Fruit fly (Drosophila melanogaster): ENCODE measurements around the gene CG10077.

The CG10077 gene

DNA sequence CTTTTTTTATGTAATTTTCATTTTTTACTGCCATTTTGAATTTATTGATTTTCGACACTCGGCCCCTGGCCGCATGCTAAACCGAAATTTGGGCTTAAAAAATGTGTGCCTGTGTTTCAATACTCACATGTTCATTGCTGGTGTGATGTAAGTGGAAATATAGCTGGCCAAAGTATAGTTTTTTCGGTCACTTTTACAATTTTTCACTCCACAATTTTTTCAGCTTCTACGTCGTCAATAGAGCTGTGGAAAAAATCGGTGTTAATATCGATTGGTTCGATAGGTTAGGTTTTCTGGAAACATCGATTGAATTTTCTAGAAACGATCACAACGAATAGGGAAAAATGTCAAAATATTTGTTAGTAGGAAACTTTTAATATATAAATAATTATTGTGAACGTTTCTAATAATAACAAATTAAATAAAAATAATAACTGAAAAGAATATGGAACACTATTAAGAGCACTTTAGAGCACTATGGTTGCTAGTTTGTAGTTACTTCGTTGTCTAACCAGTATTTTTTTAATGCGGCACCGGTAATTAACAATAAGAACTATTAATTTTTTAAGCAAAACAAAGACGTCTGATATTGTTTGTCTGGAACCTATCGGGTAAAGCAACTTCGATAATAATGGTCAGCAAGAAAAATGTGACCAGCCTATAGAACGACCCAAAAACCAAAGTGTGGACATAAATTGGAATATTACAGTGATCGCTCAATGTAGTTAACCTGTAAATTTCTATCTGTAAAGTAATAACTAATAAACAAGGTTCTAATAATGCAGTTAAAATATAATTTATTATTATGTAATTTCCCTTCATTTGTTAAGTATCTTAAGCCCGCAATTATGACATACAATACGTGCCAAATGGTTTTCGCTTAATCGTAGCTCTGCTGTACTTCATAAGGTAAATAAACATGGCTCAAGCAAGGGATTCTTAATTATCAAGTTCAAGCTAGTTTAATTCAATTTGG is at the start of gene CG10077, which contains the start of gene CG9948:
CG10077 (minus strand) TSS at position 651 of the 976 bp plus-strand sequence.
CG9948 (plus strand) TSS at position 738 of the 976 bp plus-strand sequence.
- TF ChIP-seq Atf-2 (GFP tag; optimal IDR thresholded peaks at IDR 0.05), result peak; percentile 64
- peak; percentile 67 for TF ChIP-seq ems (GFP tag; optimal IDR thresholded peaks at IDR 0.05)
- peak; percentile 100 for TF ChIP-seq grau (tag; optimal IDR thresholded peaks at IDR 0.05)
- peak; percentile 80 for TF ChIP-seq Sry-δ (GFP tag; optimal IDR thresholded peaks at IDR 0.05)
- peak; percentile 87 for TF ChIP-seq Ssrp (tag; optimal IDR thresholded peaks at IDR 0.05)
- TF ChIP-seq CG11695 (GFP tag; IDR thresholded peaks at IDR 0.05), result peak; percentile 85
- peak; percentile 31 for TF ChIP-seq Myb (GFP tag; optimal IDR thresholded peaks at IDR 0.05)
- no peak for TF ChIP-seq CG3163 (GFP tag; optimal IDR thresholded peaks at IDR 0.05)
- peak; percentile 81 for TF ChIP-seq CG32772 (GFP tag; IDR thresholded peaks at IDR 0.05)
- peak; percentile 75 for TF ChIP-seq CG6765 (GFP tag; optimal IDR thresholded peaks at IDR 0.05)
- TF ChIP-seq CG12942 (GFP tag; optimal IDR thresholded peaks at IDR 0.05), result peak; percentile 66
- TF ChIP-seq tin (GFP tag; optimal IDR thresholded peaks at IDR 0.05), result peak; percentile 88
- peak; percentile 68 for TF ChIP-seq mam (GFP tag; optimal IDR thresholded peaks at IDR 0.05)
- TF ChIP-seq cas (GFP tag; IDR thresholded peaks at IDR 0.05), result no peak
- peak; percentile 91 for TF ChIP-seq Xbp1 (GFP tag; optimal IDR thresholded peaks at IDR 0.05)
- no peak for TF ChIP-seq CG1832 (GFP tag; optimal IDR thresholded peaks at IDR 0.05)
- peak; percentile 82 for TF ChIP-seq Gug (GFP tag; IDR thresholded peaks at IDR 0.05)
- TF ChIP-seq Pdp1 (GFP tag; optimal IDR thresholded peaks at IDR 0.05), result peak; percentile 75 to 76
- peak; percentile 85 for TF ChIP-seq Hand (GFP tag; optimal IDR thresholded peaks at IDR 0.05)
- peak; percentile 88 for TF ChIP-seq E2f1 (GFP tag; IDR thresholded peaks at IDR 0.05)
- peak; percentile 94 for TF ChIP-seq CG12769 (tag; optimal IDR thresholded peaks at IDR 0.05)
- TF ChIP-seq CG34376 (GFP tag; optimal IDR thresholded peaks at IDR 0.05), result peak; percentile 77
- TF ChIP-seq danr (GFP tag; IDR thresholded peaks at IDR 0.05), result peak; percentile 77
- peak; percentile 89 for TF ChIP-seq CG3847 (GFP tag; IDR thresholded peaks at IDR 0.05)
- TF ChIP-seq CG15011 (GFP tag; optimal IDR thresholded peaks at IDR 0.05), result peak; percentile 72
- TF ChIP-seq vvl (GFP tag; IDR thresholded peaks at IDR 0.05), result peak; percentile 96
- TF ChIP-seq CG17802 (tag; optimal IDR thresholded peaks at IDR 0.05), result peak; percentile 55
- TF ChIP-seq bcd (GFP tag; optimal IDR thresholded peaks at IDR 0.05), result peak; percentile 85
- TF ChIP-seq mirr (GFP tag; optimal IDR thresholded peaks at IDR 0.05), result peak; percentile 83
- TF ChIP-seq B-H1 (GFP tag; IDR thresholded peaks at IDR 0.05), result peak; percentile 86
- TF ChIP-seq Bgb (GFP tag; IDR thresholded peaks at IDR 0.05; ENCODE audit: partially characterized antibody), result peak; percentile 80
- no peak for TF ChIP-seq crol (GFP tag; IDR thresholded peaks at IDR 0.05)
- TF ChIP-seq Gsc (GFP tag; IDR thresholded peaks at IDR 0.05), result peak; percentile 66
- peak; percentile 77 for TF ChIP-seq CG7357 (GFP tag; IDR thresholded peaks at IDR 0.05)
- TF ChIP-seq CG14667 (GFP tag; IDR thresholded peaks at IDR 0.05), result peak; percentile 88
- TF ChIP-seq CHES-1-like (GFP tag; optimal IDR thresholded peaks at IDR 0.05), result peak; percentile 32
- peak; percentile 67 for TF ChIP-seq trh (GFP tag; optimal IDR thresholded peaks at IDR 0.05)
- peak; percentile 90 for TF ChIP-seq Med (GFP tag)
- TF ChIP-seq toy (GFP tag; IDR thresholded peaks at IDR 0.05), result 0 out of 2 replicates have a peak, but pooled peaks have one; percentile 55
- peak; percentile 78 for TF ChIP-seq MTF-1 (GFP tag; optimal IDR thresholded peaks at IDR 0.05; ENCODE audit: borderline replicate concordance)
- peak; percentile 65 for TF ChIP-seq Hmx (GFP tag; optimal IDR thresholded peaks at IDR 0.05)
- peak; percentile 85 for TF ChIP-seq Oaz (GFP tag; IDR thresholded peaks at IDR 0.05)
- peak; percentile 64 for TF ChIP-seq CG2129 (GFP tag; IDR thresholded peaks at IDR 0.05; ENCODE audit: partially characterized antibody)
- TF ChIP-seq CG12155 (GFP tag; optimal IDR thresholded peaks at IDR 0.05), result peak; percentile 80
- peak; percentile 75 for TF ChIP-seq CG9437 (GFP tag; optimal IDR thresholded peaks at IDR 0.05)
- TF ChIP-seq gt (GFP tag; IDR thresholded peaks at IDR 0.05), result peak; percentile 68
- peak; percentile 85 for TF ChIP-seq Nf-YC (tag; optimal IDR thresholded peaks at IDR 0.05)
- TF ChIP-seq PHDP (tag; optimal IDR thresholded peaks at IDR 0.05), result peak; percentile 92
- TF ChIP-seq CG17186 (GFP tag; optimal IDR thresholded peaks at IDR 0.05), result peak; percentile 25

Data from whole organism, embryonic.